Fruit fly (Drosophila melanogaster): ENCODE measurements around the gene Taf13.

Gene Taf13

dm6 chr2L:20084785-20085555 lies 8.7 kb downstream of the Taf13 start, which contains the start of gene fok (continued):
- peak; percentile 87 for TF ChIP-seq Lhr (GFP tag; optimal IDR thresholded peaks at IDR 0.05)
- peak; percentile 96 for TF ChIP-seq tap (tag; optimal IDR thresholded peaks at IDR 0.05)
- peak; percentile 85 for TF ChIP-seq CG2116 (GFP tag; optimal IDR thresholded peaks at IDR 0.05)
- peak; percentile 61 for TF ChIP-seq CG15479 (GFP tag; optimal IDR thresholded peaks at IDR 0.05)
- TF ChIP-seq p53 (GFP tag; optimal IDR thresholded peaks at IDR 0.05): peak; percentile 79
- peak; percentile 96 for TF ChIP-seq unpg (GFP tag; optimal IDR thresholded peaks at IDR 0.05)
- peak; percentile 91 for TF ChIP-seq CG32772 (GFP tag; IDR thresholded peaks at IDR 0.05)
- TF ChIP-seq CG33557 (GFP tag; optimal IDR thresholded peaks at IDR 0.05): peak; percentile 96
- TF ChIP-seq CG1602 (GFP tag; optimal IDR thresholded peaks at IDR 0.05): peak; percentile 91
- no peak for TF ChIP-seq CG2129 (GFP tag; IDR thresholded peaks at IDR 0.05; ENCODE audit: partially characterized antibody)
- peak; percentile 93 for TF ChIP-seq CG34422 (GFP tag; IDR thresholded peaks at IDR 0.05)
- peak; percentile 52 for TF ChIP-seq Sry-β (GFP tag; optimal IDR thresholded peaks at IDR 0.05)
- TF ChIP-seq nerfin-2 (GFP tag; IDR thresholded peaks at IDR 0.05; ENCODE audit: partially characterized antibody): no peak; the same call in 1 of the 2 replicates
- TF ChIP-seq Awh (GFP tag; IDR thresholded peaks at IDR 0.05): peak; percentile 94
- peak; percentile 99 for TF ChIP-seq CG2678 (tag; optimal IDR thresholded peaks at IDR 0.05)
- peak; percentile 95 for TF ChIP-seq ems (GFP tag; optimal IDR thresholded peaks at IDR 0.05)
- TF ChIP-seq mirr (GFP tag; optimal IDR thresholded peaks at IDR 0.05): peak; percentile 99
- peak; percentile 86 for TF ChIP-seq CG11560 (tag; IDR thresholded peaks at IDR 0.05)
- TF ChIP-seq Poxn (GFP tag; IDR thresholded peaks at IDR 0.05): peak; percentile 87
- peak in 1 of 2 experiments; percentile 23 for TF ChIP-seq Trl (optimal IDR thresholded peaks at IDR 0.05)
- peak; percentile 93 for TF ChIP-seq Trl (GFP tag; optimal IDR thresholded peaks at IDR 0.05)
- peak; percentile 88 for TF ChIP-seq ken (GFP tag; IDR thresholded peaks at IDR 0.05)
- peak; percentile 89 for TF ChIP-seq CG1647 (GFP tag; optimal IDR thresholded peaks at IDR 0.05)
- peak; percentile 83 for TF ChIP-seq CG7357 (GFP tag; IDR thresholded peaks at IDR 0.05)
- TF ChIP-seq CG30403 (GFP tag; optimal IDR thresholded peaks at IDR 0.05): peak; percentile 97
- TF ChIP-seq jumu (GFP tag; optimal IDR thresholded peaks at IDR 0.05): peak; percentile 91
- no peak for TF ChIP-seq lov (optimal IDR thresholded peaks at IDR 0.05)
- TF ChIP-seq lov (GFP tag; IDR thresholded peaks at IDR 0.05): peak; percentile 79; the same call in 2 of the 3 replicates
- TF ChIP-seq kah (GFP tag; optimal IDR thresholded peaks at IDR 0.05): peak; percentile 91
- peak; percentile 93 for TF ChIP-seq pum (GFP tag; optimal IDR thresholded peaks at IDR 0.05)
- peak; percentile 94 for TF ChIP-seq CG10147 (GFP tag; optimal IDR thresholded peaks at IDR 0.05)
- peak; percentile 86 for TF ChIP-seq otp (GFP tag; IDR thresholded peaks at IDR 0.05)
- TF ChIP-seq sim (GFP tag; IDR thresholded peaks at IDR 0.05): peak; percentile 86
- peak; percentile 96 for TF ChIP-seq CHES-1-like (GFP tag; optimal IDR thresholded peaks at IDR 0.05)
- TF ChIP-seq Dad (GFP tag; optimal IDR thresholded peaks at IDR 0.05): peak; percentile 93
- TF ChIP-seq cwo (GFP tag; optimal IDR thresholded peaks at IDR 0.05): peak; percentile 100
- TF ChIP-seq CG3847 (GFP tag; IDR thresholded peaks at IDR 0.05): peak; percentile 95
- TF ChIP-seq NC2α (GFP tag; optimal IDR thresholded peaks at IDR 0.05): peak; percentile 90
- peak; percentile 45; the same call in 1 of the 2 replicates for TF ChIP-seq dati (GFP tag; IDR thresholded peaks at IDR 0.05)
- peak; percentile 92 for TF ChIP-seq Gug (GFP tag; IDR thresholded peaks at IDR 0.05)
- TF ChIP-seq CG15514 (GFP tag; optimal IDR thresholded peaks at IDR 0.05): peak; percentile 92
- peak; percentile 93 for TF ChIP-seq Camta (GFP tag; optimal IDR thresholded peaks at IDR 0.05)
- TF ChIP-seq Blimp-1 (GFP tag; optimal IDR thresholded peaks at IDR 0.05): peak; percentile 95
- TF ChIP-seq vnd (GFP tag; IDR thresholded peaks at IDR 0.05; ENCODE audit: partially characterized antibody): no peak; the same call in 2 of the 3 replicates
- TF ChIP-seq tin (GFP tag; optimal IDR thresholded peaks at IDR 0.05): peak; percentile 93
- no peak for TF ChIP-seq fru (optimal IDR thresholded peaks at IDR 0.05)
- peak; percentile 90 for TF ChIP-seq chm (GFP tag; IDR thresholded peaks at IDR 0.05)
- no peak for TF ChIP-seq pan (optimal IDR thresholded peaks at IDR 0.05)
- peak in 1 of 2 experiments; percentile 94 for TF ChIP-seq pan (GFP tag; optimal IDR thresholded peaks at IDR 0.05 in 1 of 2, IDR thresholded peaks at IDR 0.05 in 1 of 2)
- TF ChIP-seq Hmx (GFP tag; optimal IDR thresholded peaks at IDR 0.05): peak; percentile 94
